Worm (Caenorhabditis elegans) whole organism, L3 larva: Measurements from ENCODE around the gene T26H5.8.

Source experiments
- R02D3.7 ChIP-seq: fragments of 150-350 bp; optimal IDR thresholded peaks from 2 replicates; lab custom pipeline; 2014; ENCODE audit warnings: missing biosample characterization, missing genetic modification characterization
- ZK546.5 ChIP-seq: sonication (generic microtip); optimal IDR thresholded peaks from 2 replicates; lab custom pipeline; 2017; ENCODE audit warnings: missing biosample characterization, missing genetic modification characterization
- aly-2 ChIP-seq: fragments of 150-350 bp; optimal IDR thresholded peaks from 2 replicates; lab custom pipeline; 2014; ENCODE audit warnings: missing biosample characterization, missing genetic modification characterization
- ceh-16 ChIP-seq: sonication (generic microtip); optimal IDR thresholded peaks from 2 replicates; lab custom pipeline; 2017; ENCODE audit warnings: missing biosample characterization, missing genetic modification characterization
- ceh-82 ChIP-seq: fragments of 150-350 bp; optimal IDR thresholded peaks from 2 replicates; lab custom pipeline; 2014; ENCODE audit warnings: missing biosample characterization, missing genetic modification characterization
- ceh-9 ChIP-seq: sonication (generic microtip); optimal IDR thresholded peaks from 2 replicates; lab custom pipeline; 2018; ENCODE audit warnings: missing biosample characterization, missing genetic modification characterization
- egl-27 ChIP-seq: sonication (generic microtip); optimal IDR thresholded peaks from 4 replicates; lab custom pipeline; 2017; ENCODE audit warnings: missing biosample characterization, missing genetic modification reagents, missing genetic modification characterization
- elt-1 ChIP-seq: fragments of 150-350 bp; optimal IDR thresholded peaks from 2 replicates; lab custom pipeline; 2014; ENCODE audit warnings: missing biosample characterization, missing genetic modification characterization
- elt-2 ChIP-seq: sonication (generic microtip); optimal IDR thresholded peaks from 2 replicates; lab custom pipeline; 2016; ENCODE audit warnings: missing genetic modification reagents, mild to moderate bottlenecking, missing genetic modification characterization, missing compliant biosample characterization
- eor-1 ChIP-seq, 2 experiments: fragments of 150-350 bp; optimal IDR thresholded peaks; 2 replicates each; lab custom pipeline; 2014 to 2018; ENCODE audit warnings: missing biosample characterization in 2 of 2, missing genetic modification characterization in 2 of 2
- fkh-10 ChIP-seq: sonication (generic microtip); optimal IDR thresholded peaks from 2 replicates; lab custom pipeline; 2017; ENCODE audit warnings: missing biosample characterization, missing genetic modification reagents, missing genetic modification characterization
- fkh-2 ChIP-seq: fragments of 150-350 bp; optimal IDR thresholded peaks from 2 replicates; lab custom pipeline; 2014; ENCODE audit warnings: missing biosample characterization, missing genetic modification reagents, missing genetic modification characterization
- hmg-11 ChIP-seq: sonication (generic microtip); optimal IDR thresholded peaks from 2 replicates; lab custom pipeline; 2016; ENCODE audit warnings: missing genetic modification characterization, missing compliant biosample characterization
- lin-39 ChIP-seq: fragments of 150-350 bp; optimal IDR thresholded peaks from 2 replicates; lab custom pipeline; 2018; ENCODE audit warnings: missing biosample characterization, missing genetic modification reagents, missing genetic modification characterization
- lsy-12 ChIP-seq: sonication (generic microtip); optimal IDR thresholded peaks from 2 replicates; lab custom pipeline; 2016; ENCODE audit warnings: mild to moderate bottlenecking, missing genetic modification characterization, missing compliant biosample characterization
- mml-1 ChIP-seq: fragments of 150-350 bp; sonication (generic microtip); optimal IDR thresholded peaks from 3 replicates; lab custom pipeline; 2014; ENCODE audit warnings: missing biosample characterization, missing genetic modification characterization
- nfya-1 ChIP-seq: sonication (generic microtip); optimal IDR thresholded peaks from 2 replicates; lab custom pipeline; 2017; ENCODE audit warnings: missing genetic modification characterization, mild to moderate bottlenecking, missing compliant biosample characterization, antibody characterized with exemption, moderate library complexity; ENCODE audit not compliant: insufficient read depth
- nhr-11 ChIP-seq: fragments of 150-350 bp; optimal IDR thresholded peaks from 2 replicates; lab custom pipeline; 2014; ENCODE audit warnings: missing biosample characterization, missing genetic modification characterization
- nhr-12 ChIP-seq: fragments of 150-350 bp; optimal IDR thresholded peaks from 2 replicates; lab custom pipeline; 2014; ENCODE audit warnings: missing biosample characterization, missing genetic modification characterization
- nhr-25 ChIP-seq: sonication (generic microtip); optimal IDR thresholded peaks from 2 replicates; lab custom pipeline; 2017; ENCODE audit warnings: missing biosample characterization, missing genetic modification characterization
- nhr-28 ChIP-seq: fragments of 150-350 bp; optimal IDR thresholded peaks from 2 replicates; lab custom pipeline; 2014; ENCODE audit warnings: missing biosample characterization, missing genetic modification characterization
- nhr-43 ChIP-seq: sonication (generic microtip); optimal IDR thresholded peaks from 2 replicates; lab custom pipeline; 2016; ENCODE audit warnings: mild to moderate bottlenecking, missing genetic modification characterization, missing compliant biosample characterization; ENCODE audit not compliant: poor library complexity, severe bottlenecking
- nhr-67 ChIP-seq: fragments of 150-350 bp; optimal IDR thresholded peaks from 2 replicates; lab custom pipeline; 2014; ENCODE audit warnings: missing biosample characterization, missing genetic modification characterization
- nhr-76 ChIP-seq: fragments of 150-350 bp; sonication (generic microtip); optimal IDR thresholded peaks from 5 replicates; lab custom pipeline; 2014; ENCODE audit warnings: missing biosample characterization, missing genetic modification characterization
- nhr-77 ChIP-seq: fragments of 150-350 bp; optimal IDR thresholded peaks from 2 replicates; lab custom pipeline; 2014; ENCODE audit warnings: missing biosample characterization, missing genetic modification characterization
- pha-4 ChIP-seq: fragments of 150-350 bp; optimal IDR thresholded peaks from 2 replicates; lab custom pipeline; 2014; ENCODE audit warnings: missing biosample characterization, missing genetic modification reagents, missing genetic modification characterization
- pqm-1 ChIP-seq: fragments of 150-350 bp; optimal IDR thresholded peaks from 2 replicates; lab custom pipeline; 2017; ENCODE audit warnings: missing biosample characterization, missing genetic modification characterization, inconsistent platforms
- sea-2 ChIP-seq: fragments of 150-350 bp; sonication (generic microtip); optimal IDR thresholded peaks from 4 replicates; lab custom pipeline; 2014; ENCODE audit warnings: missing biosample characterization, missing genetic modification reagents, missing genetic modification characterization
- skn-1 ChIP-seq: fragments of 150-350 bp; optimal IDR thresholded peaks from 2 replicates; lab custom pipeline; 2014; ENCODE audit warnings: missing biosample characterization, missing genetic modification characterization
- unc-39 ChIP-seq: sonication (generic microtip); optimal IDR thresholded peaks from 4 replicates; lab custom pipeline; 2017; ENCODE audit warnings: missing biosample characterization, missing genetic modification characterization
- unc-62 ChIP-seq: fragments of 150-350 bp; sonication (generic microtip); optimal IDR thresholded peaks from 4 replicates; lab custom pipeline; 2014; ENCODE audit warnings: missing biosample characterization, missing genetic modification reagents, missing genetic modification characterization
- ztf-4 ChIP-seq: fragments of 150-350 bp; optimal IDR thresholded peaks from 2 replicates; lab custom pipeline; 2014; ENCODE audit warnings: missing biosample characterization, missing genetic modification characterization

The T26H5.8 gene

ce11 chrV:15432457-15432856, at the start of gene T26H5.8:
T26H5.8 (minus strand) TSS chrV:15432726.
- TF ChIP-seq lsy-12 (tag; lab: Kevin White, UChicago), result no peak
- no peak for TF ChIP-seq fkh-10
- TF ChIP-seq egl-27 (tag; lab: Kevin White, UChicago), result no peak
- TF ChIP-seq ceh-82 (tag; lab: Kevin White, UChicago), result no peak
- peak; percentile 86 for TF ChIP-seq pqm-1 (tag; lab: Kevin White, UChicago)
- TF ChIP-seq nhr-28, result no peak
- TF ChIP-seq ztf-4 (tag; lab: Kevin White, UChicago), result no peak
- peak; percentile 56 for TF ChIP-seq elt-2
- TF ChIP-seq nhr-25, result no peak
- TF ChIP-seq ZK546.5 (tag; lab: Kevin White, UChicago), result no peak
- peak; percentile 90 for TF ChIP-seq pha-4 (tag; lab: Kevin White, UChicago)
- no peak for TF ChIP-seq sea-2 (GFP tag; lab: Kevin White, UChicago)
- TF ChIP-seq hmg-11 (tag; lab: Kevin White, UChicago), result no peak
- TF ChIP-seq R02D3.7, result no peak
- TF ChIP-seq unc-39 (tag; lab: Kevin White, UChicago), result no peak

DNA sequence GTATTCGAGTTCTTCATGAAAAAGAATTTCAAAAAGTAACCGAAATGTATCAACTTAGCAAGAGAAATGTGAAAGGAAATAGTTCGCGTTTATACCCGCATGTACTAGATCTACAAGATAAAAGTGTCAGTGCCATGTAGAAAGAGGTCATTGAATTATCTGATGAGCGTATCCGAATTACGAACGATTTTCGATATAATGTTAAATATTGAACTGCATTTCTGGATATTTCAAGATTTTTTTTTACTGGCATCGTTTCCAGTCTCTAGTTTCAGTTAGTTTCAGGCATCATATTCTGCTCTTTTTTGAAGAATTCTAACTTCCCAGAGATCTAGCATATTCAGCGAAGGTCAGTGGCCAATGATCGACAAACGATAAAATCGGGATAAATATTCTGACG, 48.8 kb upstream of the T26H5.8 start, which contains the start of gene nhr-150:
Gene nhr-150 (minus strand): TSS at position 92 of the 400 bp plus-strand sequence.
- peak; percentile 34 for TF ChIP-seq elt-1 (tag; lab: Kevin White, UChicago)
- no peak for TF ChIP-seq nfya-1 (tag; lab: Kevin White, UChicago)

DNA sequence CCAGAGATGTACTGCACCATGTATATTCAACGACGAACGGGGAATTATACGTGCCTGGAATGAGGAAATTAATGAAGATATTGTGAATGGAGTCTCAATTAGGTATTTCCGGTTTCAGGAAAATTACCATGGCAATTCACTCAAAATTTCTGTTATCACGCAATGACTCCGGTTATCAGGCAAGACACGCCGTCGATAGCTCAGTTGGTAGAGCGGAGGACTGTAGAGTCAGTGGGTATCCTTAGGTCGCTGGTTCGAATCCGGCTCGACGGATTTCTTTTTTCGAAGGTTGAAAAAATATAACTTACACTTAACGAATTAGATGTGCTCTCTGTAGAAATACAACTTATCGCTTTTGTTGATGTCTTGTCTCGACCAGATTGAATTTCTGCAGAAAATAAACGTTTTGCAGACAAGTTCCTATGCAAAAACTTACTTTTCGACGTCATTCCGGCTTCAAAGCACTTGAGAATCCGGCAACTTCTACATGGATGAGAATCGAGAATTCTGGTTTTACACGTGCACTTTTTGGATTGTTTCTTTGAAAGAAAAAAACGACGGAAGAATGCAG, 48.1 kb upstream of the T26H5.8 start:
- TF ChIP-seq ztf-4 (tag; lab: Kevin White, UChicago) (no peak), pqm-1 (tag; lab: Kevin White, UChicago) (peak; percentile 1), sea-2 (GFP tag; lab: Kevin White, UChicago) (no peak), egl-27 (tag; lab: Kevin White, UChicago) (no peak), unc-39 (tag; lab: Kevin White, UChicago) (no peak), ceh-16 (no peak), ceh-9 (no peak), elt-2 (peak; percentile 33), fkh-2 (tag; lab: Kevin White, UChicago) (no peak)

- no peak for TF ChIP-seq ZK546.5 (tag; lab: Kevin White, UChicago)
- no peak for TF ChIP-seq nhr-11 (tag; lab: Kevin White, UChicago)
- no peak for TF ChIP-seq skn-1 (tag; lab: Kevin White, UChicago)
- TF ChIP-seq nhr-77 (tag; lab: Kevin White, UChicago), result no peak
- no peak for TF ChIP-seq lin-39
- no peak for TF ChIP-seq lsy-12 (tag; lab: Kevin White, UChicago)
- no peak for TF ChIP-seq nhr-12 (tag; lab: Kevin White, UChicago)
- TF ChIP-seq unc-62 (GFP tag; lab: Kevin White, UChicago), result no peak
- TF ChIP-seq eor-1 (tag; optimal IDR thresholded peaks at IDR 0.05; lab: Kevin White, UChicago), result no peak
- no peak for TF ChIP-seq elt-1 (tag; lab: Kevin White, UChicago)
- TF ChIP-seq hmg-11 (tag; lab: Kevin White, UChicago), result no peak
- TF ChIP-seq nhr-76 (tag; lab: Kevin White, UChicago), result no peak
- TF ChIP-seq fkh-10, result no peak
- TF ChIP-seq unc-39 (tag; lab: Kevin White, UChicago), result no peak
- no peak for TF ChIP-seq ceh-9
- no peak for TF ChIP-seq sea-2 (GFP tag; lab: Kevin White, UChicago)
- TF ChIP-seq ceh-82 (tag; lab: Kevin White, UChicago), result no peak
- TF ChIP-seq mml-1 (tag; lab: Kevin White, UChicago), result no peak
- TF ChIP-seq egl-27 (tag; lab: Kevin White, UChicago), result no peak
- TF ChIP-seq, all 47 proteins: peak for 0
Observed at ce11 chrV:15479825-15480224, 47.3 kb upstream of the T26H5.8 start.

- no peak for TF ChIP-seq aly-2 (tag; lab: Kevin White, UChicago)
- no peak for TF ChIP-seq lsy-12 (tag; lab: Kevin White, UChicago)
- peak; percentile 45 for TF ChIP-seq elt-2
- peak; percentile 68 for TF ChIP-seq pqm-1 (tag; lab: Kevin White, UChicago)
- TF ChIP-seq hmg-11 (tag; lab: Kevin White, UChicago), result no peak
- no peak for TF ChIP-seq nhr-11 (tag; lab: Kevin White, UChicago)
- no peak for TF ChIP-seq nhr-12 (tag; lab: Kevin White, UChicago)
- TF ChIP-seq nhr-43 (tag; lab: Kevin White, UChicago), result no peak
- no peak for TF ChIP-seq nhr-67
- TF ChIP-seq, all 47 proteins: peak for 2
Observed at ce11 chrV:15479107-15479506, 46.6 kb upstream of the T26H5.8 start.
